Worm (Caenorhabditis elegans) whole organism, young adult: Measurements from ENCODE around the gene popl-1.

ENCODE experiments used
- B0336.3 ChIP-seq: fragments of 200-800 bp; sonication (Bioruptor generic); IDR thresholded peaks from 2 replicates; pipeline ENCODE4 v1.3.6; 2022; ENCODE audit warnings: missing genetic modification characterization, missing compliant biosample characterization
- C06A6.2 ChIP-seq: fragments of 200-800 bp; sonication (Bioruptor generic); conservative IDR thresholded peaks from 2 replicates; pipeline ENCODE4 v1.3.6; 2022; ENCODE audit warnings: missing genetic modification characterization, missing compliant biosample characterization
- F22D6.2 ChIP-seq: sonication (generic microtip); optimal IDR thresholded peaks from 2 replicates; lab custom pipeline; 2016; ENCODE audit warnings: mild to moderate bottlenecking, missing genetic modification characterization, missing compliant biosample characterization
- F23B12.7 ChIP-seq: sonication (generic microtip); optimal IDR thresholded peaks from 2 replicates; lab custom pipeline; 2017; ENCODE audit warnings: missing genetic modification characterization, mild to moderate bottlenecking, missing compliant biosample characterization, antibody characterized with exemption, moderate library complexity; ENCODE audit not compliant: insufficient read depth
- F33H1.4 ChIP-seq: fragments of 200-800 bp; sonication (Bioruptor generic); IDR thresholded peaks from 2 replicates; pipeline ENCODE4 v1.3.6; 2022; ENCODE audit warnings: missing genetic modification reagents, missing genetic modification characterization, missing compliant biosample characterization
- F39B2.1 ChIP-seq: fragments of 200-800 bp; sonication (Bioruptor generic); IDR thresholded peaks from 2 replicates; pipeline ENCODE4 v1.3.6; 2022; ENCODE audit warnings: missing genetic modification reagents, missing genetic modification characterization, missing compliant biosample characterization
- K12H6.12 ChIP-seq: fragments of 200-800 bp; sonication (Bioruptor generic); optimal IDR thresholded peaks from 2 replicates; lab custom pipeline; 2018; ENCODE audit warnings: mild to moderate bottlenecking, missing genetic modification characterization, missing compliant biosample characterization
- Y53G8AR.9 ChIP-seq: fragments of 200-800 bp; sonication (Bioruptor generic); conservative IDR thresholded peaks from 2 replicates; pipeline ENCODE4 v1.3.6; 2022; ENCODE audit warnings: missing genetic modification reagents, missing genetic modification characterization, missing compliant biosample characterization
- ZK185.1 ChIP-seq: sonication (generic microtip); optimal IDR thresholded peaks from 2 replicates; lab custom pipeline; 2016; ENCODE audit warnings: mild to moderate bottlenecking, missing genetic modification characterization, missing compliant biosample characterization; ENCODE audit not compliant: poor library complexity, severe bottlenecking
- aptf-3 ChIP-seq: fragments of 200-800 bp; sonication (Bioruptor generic); IDR thresholded peaks from 2 replicates; pipeline ENCODE4 v1.3.6; 2022; ENCODE audit warnings: missing genetic modification characterization, missing compliant biosample characterization
- attf-5 ChIP-seq: fragments of 200-800 bp; sonication (Bioruptor generic); optimal IDR thresholded peaks from 2 replicates; lab custom pipeline; 2018; ENCODE audit warnings: mild to moderate bottlenecking, missing genetic modification characterization, missing compliant biosample characterization
- cebp-1 ChIP-seq, 2 experiments: fragments of 200-800 bp in 1 of 2; sonication (Bioruptor generic) in 1 of 2; sonication (generic microtip) in 1 of 2; IDR thresholded peaks in 1 of 2; optimal IDR thresholded peaks in 1 of 2; 2 replicates each; pipeline versions ENCODE4 v1.3.6 to Lab custom; 2017 to 2022; ENCODE audit warnings: missing compliant biosample characterization in 2 of 2, missing genetic modification characterization in 2 of 2, mild to moderate bottlenecking in 1 of 2, missing genetic modification reagents in 1 of 2, moderate library complexity in 1 of 2
- ceh-100 ChIP-seq: fragments of 200-800 bp; sonication (Bioruptor generic); IDR thresholded peaks from 2 replicates; pipeline ENCODE4 v1.3.6; 2022; ENCODE audit warnings: missing genetic modification reagents, missing genetic modification characterization, missing compliant biosample characterization
- ceh-58 ChIP-seq: fragments of 200-800 bp; sonication (Bioruptor generic); IDR thresholded peaks from 2 replicates; pipeline ENCODE4 v1.3.6; 2022; ENCODE audit warnings: missing genetic modification characterization, missing compliant biosample characterization
- die-1 ChIP-seq: sonication (generic microtip); optimal IDR thresholded peaks from 2 replicates; lab custom pipeline; 2016; ENCODE audit warnings: missing genotype, mild to moderate bottlenecking, missing genetic modification characterization, missing compliant biosample characterization
- dox-1 ChIP-seq: fragments of 200-800 bp; sonication (Bioruptor generic); IDR thresholded peaks from 2 replicates; pipeline ENCODE4 v1.3.6; 2022; ENCODE audit warnings: missing genetic modification reagents, missing genetic modification characterization, missing compliant biosample characterization
- dpl-1 ChIP-seq: fragments of 150-350 bp; optimal IDR thresholded peaks from 2 replicates; lab custom pipeline; 2014; ENCODE audit warnings: missing biosample characterization, missing genetic modification reagents, missing genetic modification characterization
- let-607 ChIP-seq, 2 experiments: fragments of 200-800 bp in 1 of 2; sonication (Bioruptor generic) in 1 of 2; sonication (generic microtip) in 1 of 2; optimal IDR thresholded peaks; 2 replicates each; lab custom pipeline; 2016 to 2018; ENCODE audit warnings: mild to moderate bottlenecking in 2 of 2, missing compliant biosample characterization in 2 of 2, missing genetic modification characterization in 2 of 2, moderate library complexity in 2 of 2, missing genotype in 1 of 2
- lin-26 ChIP-seq: fragments of 200-800 bp; sonication (Bioruptor generic); IDR thresholded peaks from 2 replicates; pipeline ENCODE4 v1.3.6; 2022; ENCODE audit warnings: missing genetic modification reagents, missing genetic modification characterization, missing compliant biosample characterization
- lin-35 ChIP-seq, 3 experiments: fragments of 150-350 bp in 2 of 3; sonication (generic microtip) in 1 of 3; optimal IDR thresholded peaks; 2 replicates each; lab custom pipeline; 2014 to 2018; ENCODE audit warnings: missing biosample characterization in 3 of 3, missing genetic modification characterization in 3 of 3, missing genetic modification reagents in 3 of 3
- lin-40 ChIP-seq: sonication (generic microtip); optimal IDR thresholded peaks from 2 replicates; lab custom pipeline; 2016; ENCODE audit warnings: missing genetic modification characterization, mild to moderate bottlenecking, missing compliant biosample characterization, missing genotype, missing genetic modification reagents
- lin-54 ChIP-seq: fragments of 200-800 bp; sonication (Bioruptor generic); optimal IDR thresholded peaks from 2 replicates; lab custom pipeline; 2018; ENCODE audit warnings: mild to moderate bottlenecking, missing genetic modification characterization, missing compliant biosample characterization
- madf-3 ChIP-seq: fragments of 200-800 bp; sonication (Bioruptor generic); IDR thresholded peaks from 2 replicates; pipeline ENCODE4 v1.3.6; 2022; ENCODE audit warnings: missing genetic modification reagents, missing genetic modification characterization, missing compliant biosample characterization
- madf-6 ChIP-seq: fragments of 200-800 bp; sonication (Bioruptor generic); IDR thresholded peaks from 2 replicates; pipeline ENCODE4 v1.3.6; 2022; ENCODE audit warnings: missing genetic modification reagents, missing genetic modification characterization, missing compliant biosample characterization
- mcd-1 ChIP-seq: fragments of 200-800 bp; sonication (Bioruptor generic); IDR thresholded peaks from 2 replicates; pipeline ENCODE4 v1.3.6; 2022; ENCODE audit warnings: missing genetic modification reagents, missing genetic modification characterization, missing compliant biosample characterization
- mxl-1 ChIP-seq: sonication (generic microtip); optimal IDR thresholded peaks from 2 replicates; lab custom pipeline; 2016; ENCODE audit warnings: missing genetic modification characterization, missing compliant biosample characterization
- nhr-179 ChIP-seq: sonication (generic microtip); optimal IDR thresholded peaks from 2 replicates; lab custom pipeline; 2016; ENCODE audit warnings: mild to moderate bottlenecking, missing genetic modification characterization, missing compliant biosample characterization
- nhr-90 ChIP-seq: sonication (generic microtip); optimal IDR thresholded peaks from 2 replicates; lab custom pipeline; 2016; ENCODE audit warnings: missing genotype, mild to moderate bottlenecking, missing genetic modification characterization, missing compliant biosample characterization
- rpc-1 ChIP-seq, 2 experiments: fragments of 150-350 bp in 1 of 2; sonication (generic microtip) in 1 of 2; optimal IDR thresholded peaks; 2 replicates each; lab custom pipeline; 2014 to 2018; ENCODE audit warnings: missing biosample characterization in 1 of 2, missing genetic modification characterization in 1 of 2, missing genetic modification reagents in 1 of 2, missing genotype in 1 of 2
- sdz-38 ChIP-seq: sonication (generic microtip); optimal IDR thresholded peaks from 2 replicates; lab custom pipeline; 2016; ENCODE audit warnings: missing genotype, missing genetic modification characterization, missing compliant biosample characterization
- sea-2 ChIP-seq: fragments of 200-800 bp; sonication (Bioruptor generic); IDR thresholded peaks from 2 replicates; pipeline ENCODE4 v1.3.6; 2022; ENCODE audit warnings: missing genetic modification characterization, missing compliant biosample characterization
- snpc-3.4 ChIP-seq: sonication (generic microtip); optimal IDR thresholded peaks from 2 replicates; lab custom pipeline; 2017; ENCODE audit warnings: missing genetic modification characterization, mild to moderate bottlenecking, missing compliant biosample characterization, antibody characterized with exemption, moderate library complexity, missing genotype, missing genetic modification reagents
- snpc-4 ChIP-seq, 5 experiments: fragments of 150-350 bp in 1 of 5; sonication (generic microtip) in 4 of 5; optimal IDR thresholded peaks; 2 replicates each; lab custom pipeline; 2014 to 2018; ENCODE audit warnings: missing genetic modification characterization in 5 of 5, missing biosample characterization in 3 of 5, antibody characterized with exemption in 2 of 5, mild to moderate bottlenecking in 2 of 5, missing compliant biosample characterization in 2 of 5, missing genotype in 2 of 5, moderate library complexity in 2 of 5, missing genetic modification reagents in 1 of 5
- unc-130 ChIP-seq: sonication (generic microtip); optimal IDR thresholded peaks from 2 replicates; lab custom pipeline; 2016; ENCODE audit warnings: missing genetic modification reagents, missing genetic modification characterization, missing compliant biosample characterization
- zfh-2 ChIP-seq: fragments of 200-800 bp; sonication (Bioruptor generic); conservative IDR thresholded peaks from 2 replicates; pipeline ENCODE4 v1.3.6; 2022; ENCODE audit warnings: missing genetic modification reagents, missing genetic modification characterization, missing compliant biosample characterization
- ztf-18 ChIP-seq: sonication (generic microtip); optimal IDR thresholded peaks from 2 replicates; lab custom pipeline; 2016; ENCODE audit warnings: missing genotype, mild to moderate bottlenecking, missing genetic modification characterization, missing compliant biosample characterization
- ztf-22 ChIP-seq: fragments of 200-800 bp; sonication (Bioruptor generic); optimal IDR thresholded peaks from 2 replicates; lab custom pipeline; 2018; ENCODE audit warnings: mild to moderate bottlenecking, missing genetic modification characterization, moderate library complexity, missing compliant biosample characterization
- ztf-3 ChIP-seq: fragments of 200-800 bp; sonication (Bioruptor generic); optimal IDR thresholded peaks from 2 replicates; lab custom pipeline; 2018; ENCODE audit warnings: mild to moderate bottlenecking, missing genetic modification characterization, missing compliant biosample characterization
- ztf-6 ChIP-seq: fragments of 200-800 bp; sonication (Bioruptor generic); IDR thresholded peaks from 2 replicates; pipeline ENCODE4 v1.3.6; 2022; ENCODE audit warnings: missing genetic modification reagents, missing genetic modification characterization, missing compliant biosample characterization

Gene popl-1

ce11 chrIII:6453665-6454064 lies 22.9 kb upstream of the popl-1 start (continued):
- no peak for TF ChIP-seq let-607 (tag; optimal IDR thresholded peaks at IDR 0.05; lab: Kevin White, UChicago)
- no peak for TF ChIP-seq sdz-38 (tag; lab: Kevin White, UChicago)
- no peak for TF ChIP-seq cebp-1 (GFP tag; IDR thresholded peaks at IDR 0.05; lab: Robert Waterston, UW)
- peak; percentile 81 for TF ChIP-seq cebp-1 (tag; optimal IDR thresholded peaks at IDR 0.05; lab: Kevin White, UChicago)
- peak; percentile 52 for TF ChIP-seq lin-40 (tag; lab: Kevin White, UChicago)
- TF ChIP-seq ceh-58 (GFP tag; lab: Robert Waterston, UW), result no peak
- TF ChIP-seq ZK185.1 (tag; lab: Kevin White, UChicago), result peak; percentile 75
- peak; percentile 55; the same call in 1 of the 2 replicates for TF ChIP-seq Y53G8AR.9 (GFP tag; lab: Robert Waterston, UW)
- peak in 1 of 3 experiments; percentile 86 for TF ChIP-seq lin-35 (GFP tag; optimal IDR thresholded peaks at IDR 0.05; lab: Kevin White, UChicago)
- TF ChIP-seq ztf-18 (tag; lab: Kevin White, UChicago), result peak; percentile 94
- TF ChIP-seq F39B2.1, result no peak
- TF ChIP-seq sea-2, result no peak
- TF ChIP-seq snpc-4 (GFP tag; optimal IDR thresholded peaks at IDR 0.05; lab: Kevin White, UChicago), result peak; percentile 48
- TF ChIP-seq snpc-4 (tag; optimal IDR thresholded peaks at IDR 0.05; lab: Kevin White, UChicago), result peak; percentile 14 to 62 (median 31)
- TF ChIP-seq nhr-90 (tag; lab: Kevin White, UChicago), result peak; percentile 37
- TF ChIP-seq B0336.3 (GFP tag; lab: Robert Waterston, UW), result peak; percentile 62
- no peak for TF ChIP-seq mxl-1 (tag; lab: Kevin White, UChicago)
- TF ChIP-seq lin-26 (GFP tag; lab: Robert Waterston, UW), result peak; percentile 17; the same call in 1 of the 2 replicates
- TF ChIP-seq madf-6, result peak; percentile 55; the same call in 1 of the 2 replicates
- TF ChIP-seq zfh-2, result peak; percentile 88
- 0 out of 2 replicates have a peak, but pooled peaks have one; percentile 39 for TF ChIP-seq madf-3 (GFP tag; lab: Robert Waterston, UW)
- TF ChIP-seq C06A6.2 (GFP tag; lab: Robert Waterston, UW), result no peak
- TF ChIP-seq ceh-100, result peak; percentile 34; the same call in 1 of the 2 replicates
- no peak for TF ChIP-seq ztf-6
- TF ChIP-seq K12H6.12, result peak; percentile 38
- peak; percentile 57; the same call in 1 of the 2 replicates for TF ChIP-seq F33H1.4
- no peak for TF ChIP-seq F22D6.2 (tag; lab: Kevin White, UChicago)
- TF ChIP-seq ztf-22 (GFP tag; lab: Kevin White, UChicago), result no peak
- TF ChIP-seq die-1 (tag; lab: Kevin White, UChicago), result peak; percentile 53
- peak; percentile 91 for TF ChIP-seq dox-1 (GFP tag; lab: Robert Waterston, UW)
- TF ChIP-seq snpc-3.4 (tag; lab: Kevin White, UChicago), result peak; percentile 73
- TF ChIP-seq rpc-1 (optimal IDR thresholded peaks at IDR 0.05; lab: Kevin White, UChicago), result no peak
- no peak for TF ChIP-seq rpc-1 (tag; optimal IDR thresholded peaks at IDR 0.05; lab: Kevin White, UChicago)
- TF ChIP-seq ztf-3 (GFP tag; lab: Kevin White, UChicago), result no peak
- peak; percentile 98 for TF ChIP-seq attf-5 (GFP tag; lab: Kevin White, UChicago)
- peak; percentile 70 for TF ChIP-seq lin-54
- TF ChIP-seq F23B12.7 (tag; lab: Kevin White, UChicago), result peak; percentile 49
- TF ChIP-seq unc-130 (GFP tag; lab: Kevin White, UChicago), result no peak

ce11 chrIII:6452683-6453082 lies 21.9 kb upstream of the popl-1 start:
- no peak for TF ChIP-seq aptf-3 (GFP tag; lab: Robert Waterston, UW)
- TF ChIP-seq dpl-1, result no peak
- TF ChIP-seq lin-54, result peak; percentile 22
- TF ChIP-seq madf-6, result 0 out of 2 replicates have a peak, but pooled peaks have one; percentile 34
- TF ChIP-seq nhr-179, result no peak
- peak; percentile 33; the same call in 1 of the 2 replicates for TF ChIP-seq mcd-1 (GFP tag; lab: Robert Waterston, UW)
